Worm (Caenorhabditis elegans): Measurements from ENCODE around the gene C02F12.5.
A peak's percentile ranks its signal among the peaks of the same experiment; 100 is the strongest.

- TF ChIP-seq flt-1 (GFP tag; IDR thresholded peaks at IDR 0.05) (no peak), klf-2 (GFP tag; conservative IDR thresholded peaks at IDR 0.05) (0 out of 2 replicates have a peak, but pooled peaks have one; percentile 37), med-1 (GFP tag; optimal IDR thresholded peaks at IDR 0.05; ENCODE audit: insufficient read depth) (no peak), ztf-23 (GFP tag; IDR thresholded peaks at IDR 0.05) (peak; percentile 23; the same call in 1 of the 2 replicates), tab-1 (GFP tag; IDR thresholded peaks at IDR 0.05) (peak; percentile 77), cog-1 (tag; optimal IDR thresholded peaks at IDR 0.05) (no peak)
Observed at ce11 chrX:3631550-3631949, 40.3 kb downstream of the C02F12.5 start.

Data from whole organism, midembryonic.